Fruit fly (Drosophila melanogaster): Measurements from ENCODE around the gene CG5895.

CG5895 gene

dm6 chr3L:16046387-16047066, 11.2 kb downstream of the CG5895 start (continued):
- no peak for TF ChIP-seq da (GFP tag; optimal IDR thresholded peaks at IDR 0.05)
- TF ChIP-seq esg (GFP tag; conservative IDR thresholded peaks at IDR 0.05), result no peak

dm6 chr3L:16047105-16047504, 11.8 kb downstream of the CG5895 start:
- TF ChIP-seq onecut (GFP tag; IDR thresholded peaks at IDR 0.05) (peak; percentile 98), sima (GFP tag; optimal IDR thresholded peaks at IDR 0.05) (no peak), CG1832 (GFP tag; optimal IDR thresholded peaks at IDR 0.05) (peak; percentile 59), nerfin-1 (tag; optimal IDR thresholded peaks at IDR 0.05) (peak; percentile 7), cas (GFP tag; IDR thresholded peaks at IDR 0.05) (no peak), CG17612 (GFP tag; IDR thresholded peaks at IDR 0.05) (no peak), CG11504 (tag; optimal IDR thresholded peaks at IDR 0.05) (no peak), HLHmδ (GFP tag; optimal IDR thresholded peaks at IDR 0.05) (peak; percentile 67), dpn (GFP tag; optimal IDR thresholded peaks at IDR 0.05) (no peak), nau (GFP tag; optimal IDR thresholded peaks at IDR 0.05) (no peak), Trl (optimal IDR thresholded peaks at IDR 0.05) (peak; percentile 67 to 82), Trl (GFP tag; optimal IDR thresholded peaks at IDR 0.05) (no peak), CG8388 (GFP tag; optimal IDR thresholded peaks at IDR 0.05) (no peak), Xbp1 (GFP tag; optimal IDR thresholded peaks at IDR 0.05) (no peak), abd-A (tag; optimal IDR thresholded peaks at IDR 0.05) (peak; percentile 27), CG10321 (GFP tag; IDR thresholded peaks at IDR 0.05) (peak; percentile 58), fd3F (GFP tag; optimal IDR thresholded peaks at IDR 0.05) (no peak), ap (GFP tag; IDR thresholded peaks at IDR 0.05) (no peak), CG7987 (GFP tag; optimal IDR thresholded peaks at IDR 0.05) (peak; percentile 60), MBD-R2 (GFP tag; IDR thresholded peaks at IDR 0.05) (0 out of 2 replicates have a peak, but pooled peaks have one; percentile 11), yki (optimal IDR thresholded peaks at IDR 0.05) (peak; percentile 53), CG18011 (GFP tag; optimal IDR thresholded peaks at IDR 0.05) (no peak), CG3726 (GFP tag; IDR thresholded peaks at IDR 0.05) (no peak), zen (tag; optimal IDR thresholded peaks at IDR 0.05) (peak; percentile 10), Scr (GFP tag; IDR thresholded peaks at IDR 0.05; ENCODE audit: partially characterized antibody) (no peak), fd102C (GFP tag; optimal IDR thresholded peaks at IDR 0.05) (no peak), ewg (GFP tag; optimal IDR thresholded peaks at IDR 0.05) (peak; percentile 90), fu2 (GFP tag; optimal IDR thresholded peaks at IDR 0.05) (no peak)

- TF ChIP-seq CG18599 (GFP tag; optimal IDR thresholded peaks at IDR 0.05) (peak; percentile 74), CG10462 (GFP tag; optimal IDR thresholded peaks at IDR 0.05) (no peak), oc (tag; optimal IDR thresholded peaks at IDR 0.05) (no peak), onecut (GFP tag; IDR thresholded peaks at IDR 0.05) (0 out of 2 replicates have a peak, but pooled peaks have one; percentile 28), CG15269 (tag; optimal IDR thresholded peaks at IDR 0.05) (peak; percentile 69), CG33557 (GFP tag; optimal IDR thresholded peaks at IDR 0.05) (no peak), CG34376 (GFP tag; optimal IDR thresholded peaks at IDR 0.05) (peak; percentile 59), HLH3B (GFP tag; IDR thresholded peaks at IDR 0.05) (peak; percentile 46), slbo (GFP tag; IDR thresholded peaks at IDR 0.05) (peak; percentile 77), CG18476 (GFP tag; optimal IDR thresholded peaks at IDR 0.05) (peak; percentile 19), Dek (tag; optimal IDR thresholded peaks at IDR 0.05) (peak; percentile 48), CG11093 (GFP tag; IDR thresholded peaks at IDR 0.05) (no peak), CG18011 (GFP tag; optimal IDR thresholded peaks at IDR 0.05) (peak; percentile 8), CG13123 (GFP tag; optimal IDR thresholded peaks at IDR 0.05) (no peak), pho (GFP tag; optimal IDR thresholded peaks at IDR 0.05) (peak; percentile 37), Hmr (GFP tag; optimal IDR thresholded peaks at IDR 0.05) (peak; percentile 69), CG13287 (GFP tag; IDR thresholded peaks at IDR 0.05; ENCODE audit: partially characterized antibody) (no peak), NC2α (GFP tag; optimal IDR thresholded peaks at IDR 0.05) (no peak), CG7987 (GFP tag; optimal IDR thresholded peaks at IDR 0.05) (peak; percentile 11), NFAT (GFP tag; IDR thresholded peaks at IDR 0.05) (0 out of 2 replicates have a peak, but pooled peaks have one; percentile 45), CG2120 (GFP tag; optimal IDR thresholded peaks at IDR 0.05) (peak; percentile 81), bab2 (GFP tag; optimal IDR thresholded peaks at IDR 0.05) (peak; percentile 54)
Measured at dm6 chr3L:16048086-16048485, 12.8 kb downstream of the CG5895 start.
